Worm (Caenorhabditis elegans) whole organism, midembryonic: ENCODE measurements around the gene sqst-2.

Experiments used
- flt-1 ChIP-seq: fragments of 200-800 bp; sonication (Bioruptor generic); IDR thresholded peaks from 2 replicates; pipeline ENCODE4 v1.3.6; 2022; ENCODE audit warnings: missing genetic modification characterization, missing compliant biosample characterization
- ztf-29 ChIP-seq: fragments of 200-800 bp; sonication (Bioruptor generic); IDR thresholded peaks from 2 replicates; pipeline ENCODE4 v1.3.6; 2022; ENCODE audit warnings: missing genetic modification reagents, missing genetic modification characterization, missing compliant biosample characterization

DNA sequence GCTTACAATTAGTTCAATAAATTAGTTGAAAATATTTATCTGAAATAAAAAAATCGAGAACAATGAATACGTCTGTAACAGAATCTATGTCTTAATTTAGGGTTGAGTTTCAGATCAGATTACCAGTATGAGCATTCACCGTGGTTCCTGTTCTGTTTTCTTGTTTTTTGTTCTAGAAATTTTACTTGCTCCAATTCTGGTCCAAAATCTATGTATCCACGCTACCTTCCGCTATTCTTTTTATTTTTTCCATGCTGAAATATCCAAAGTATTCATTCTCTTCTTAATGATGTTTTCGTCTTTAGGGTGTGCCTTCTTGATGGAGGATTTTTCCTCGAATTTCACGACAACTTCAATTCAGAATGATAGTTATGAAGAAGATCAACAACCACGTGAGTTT is 23.4 kb downstream of the sqst-2 start, which contains the start of gene npr-27:
- TF ChIP-seq ztf-29 (GFP tag; lab: Robert Waterston, UW) (no peak), flt-1 (no peak)
